Fruit fly (Drosophila melanogaster): ENCODE data around the gene TTLL3A.

Gene TTLL3A

dm6 chr2L:6745522-6745921 is 5.5 kb upstream of the TTLL3A start, which contains the start of gene CG31910:
TSS of gene CG31910 (minus strand) at chr2L:6745622.
- no peak for TF ChIP-seq CG12942 (GFP tag; optimal IDR thresholded peaks at IDR 0.05)
- no peak for TF ChIP-seq CG6813 (GFP tag; optimal IDR thresholded peaks at IDR 0.05)
- no peak for TF ChIP-seq CG18764 (GFP tag; optimal IDR thresholded peaks at IDR 0.05)
- TF ChIP-seq CG7271 (tag; optimal IDR thresholded peaks at IDR 0.05), result no peak
- TF ChIP-seq Hr39 (optimal IDR thresholded peaks at IDR 0.05), result no peak
- no peak for TF ChIP-seq CG3847 (GFP tag; IDR thresholded peaks at IDR 0.05)
- no peak for TF ChIP-seq otp (GFP tag; IDR thresholded peaks at IDR 0.05)
- TF ChIP-seq Sox100B (GFP tag; optimal IDR thresholded peaks at IDR 0.05), result no peak
- no peak for TF ChIP-seq Usf (GFP tag; optimal IDR thresholded peaks at IDR 0.05)
- no peak for TF ChIP-seq CG2116 (GFP tag; optimal IDR thresholded peaks at IDR 0.05)
- no peak for TF ChIP-seq CG15601 (tag; optimal IDR thresholded peaks at IDR 0.05)
- TF ChIP-seq Dref (GFP tag; IDR thresholded peaks at IDR 0.05), result no peak
- TF ChIP-seq Bteb2 (GFP tag; optimal IDR thresholded peaks at IDR 0.05), result no peak
- no peak for TF ChIP-seq ind (GFP tag; optimal IDR thresholded peaks at IDR 0.05)
- TF ChIP-seq Chrac-16 (GFP tag; optimal IDR thresholded peaks at IDR 0.05), result no peak
- no peak for TF ChIP-seq HmgZ (tag; optimal IDR thresholded peaks at IDR 0.05)

dm6 chr2L:6741980-6742591 is 2.1 kb upstream of the TTLL3A start, which contains the start of gene meng:
TSS of gene meng (plus strand) at chr2L:6742502.
- TF ChIP-seq Hmr (GFP tag; optimal IDR thresholded peaks at IDR 0.05) (peak; percentile 6), D19A (tag; optimal IDR thresholded peaks at IDR 0.05) (peak; percentile 88), CG3163 (GFP tag; optimal IDR thresholded peaks at IDR 0.05) (peak; percentile 76), Trl (optimal IDR thresholded peaks at IDR 0.05) (peak; percentile 35 to 79), Trl (GFP tag; optimal IDR thresholded peaks at IDR 0.05) (no peak), CG10543 (GFP tag; optimal IDR thresholded peaks at IDR 0.05) (peak; percentile 17), NFAT (GFP tag; IDR thresholded peaks at IDR 0.05) (0 out of 2 replicates have a peak, but pooled peaks have one; percentile 14), row (GFP tag; IDR thresholded peaks at IDR 0.05) (peak; percentile 35; the same call in 1 of the 3 replicates), Jarid2 (GFP tag; optimal IDR thresholded peaks at IDR 0.05) (peak; percentile 39), Deaf1 (tag; optimal IDR thresholded peaks at IDR 0.05) (peak; percentile 98), CG13296 (GFP tag; optimal IDR thresholded peaks at IDR 0.05) (peak; percentile 4), CG8944 (GFP tag; optimal IDR thresholded peaks at IDR 0.05) (no peak), CG16815 (GFP tag; optimal IDR thresholded peaks at IDR 0.05) (no peak), CG7786 (GFP tag; optimal IDR thresholded peaks at IDR 0.05) (no peak), Med (GFP tag) (peak; percentile 66), CG18599 (GFP tag; optimal IDR thresholded peaks at IDR 0.05) (peak; percentile 14), hbn (GFP tag; IDR thresholded peaks at IDR 0.05; ENCODE audit: partially characterized antibody) (no peak)

DNA sequence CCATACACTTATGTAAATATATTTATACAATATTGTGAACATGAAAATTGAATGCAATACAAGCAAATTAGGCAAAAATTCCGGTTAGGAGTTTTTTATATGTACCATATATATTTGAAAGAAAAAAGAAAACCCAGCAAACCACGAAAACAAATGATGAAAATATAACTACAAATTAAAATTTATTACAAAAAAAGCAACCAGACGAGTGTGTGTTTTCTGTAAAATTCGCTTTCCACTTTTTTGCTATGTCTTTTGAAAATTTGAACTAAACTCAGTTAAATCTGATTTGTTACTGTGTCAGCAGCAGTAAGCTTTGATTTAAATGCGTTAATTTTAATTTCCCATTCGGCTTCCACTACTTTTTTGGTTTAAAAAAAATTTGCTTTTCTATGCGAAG is 7.4 kb downstream of the TTLL3A start, which contains the start of gene TTLL3B:
Gene TTLL3B (plus strand): TSS at position 301 of the 400 bp plus-strand sequence.
- no peak for TF ChIP-seq fd3F (GFP tag; optimal IDR thresholded peaks at IDR 0.05)

- 0 out of 2 replicates have a peak, but pooled peaks have one; percentile 19 for TF ChIP-seq ato (GFP tag; IDR thresholded peaks at IDR 0.05; ENCODE audit: partially characterized antibody)
- no peak for TF ChIP-seq lov (optimal IDR thresholded peaks at IDR 0.05)
- no peak for TF ChIP-seq lov (GFP tag; IDR thresholded peaks at IDR 0.05)
- TF ChIP-seq CG10979 (tag; optimal IDR thresholded peaks at IDR 0.05), result peak; percentile 20
- peak; percentile 16 for TF ChIP-seq zen (tag; optimal IDR thresholded peaks at IDR 0.05)
- peak; percentile 8 for TF ChIP-seq Ets97D (GFP tag; optimal IDR thresholded peaks at IDR 0.05)
- no peak for TF ChIP-seq gsb-n (tag; optimal IDR thresholded peaks at IDR 0.05)
- TF ChIP-seq Pdp1 (GFP tag; optimal IDR thresholded peaks at IDR 0.05), result peak in 1 of 2 experiments; percentile 37
- TF ChIP-seq CG7928 (GFP tag; optimal IDR thresholded peaks at IDR 0.05), result peak; percentile 86
- 0 out of 2 replicates have a peak, but pooled peaks have one; percentile 5 for TF ChIP-seq CG42726 (GFP tag; IDR thresholded peaks at IDR 0.05; ENCODE audit: partially characterized antibody)
- TF ChIP-seq CG7963 (GFP tag; IDR thresholded peaks at IDR 0.05; ENCODE audit: partially characterized antibody), result 0 out of 3 replicates have a peak, but pooled peaks have one; percentile 4
- TF ChIP-seq chm (GFP tag; IDR thresholded peaks at IDR 0.05), result peak; percentile 56; the same call in 1 of the 2 replicates
Observed at dm6 chr2L:6723750-6724503, 16.1 kb downstream of the TTLL3A start, which contains the start of gene Liprin-alpha. TSS of gene Liprin-alpha (plus strand) at chr2L:6723903.
